Worm (Caenorhabditis elegans): Measurements from ENCODE around the gene fut-6.

The fut-6 gene

DNA sequence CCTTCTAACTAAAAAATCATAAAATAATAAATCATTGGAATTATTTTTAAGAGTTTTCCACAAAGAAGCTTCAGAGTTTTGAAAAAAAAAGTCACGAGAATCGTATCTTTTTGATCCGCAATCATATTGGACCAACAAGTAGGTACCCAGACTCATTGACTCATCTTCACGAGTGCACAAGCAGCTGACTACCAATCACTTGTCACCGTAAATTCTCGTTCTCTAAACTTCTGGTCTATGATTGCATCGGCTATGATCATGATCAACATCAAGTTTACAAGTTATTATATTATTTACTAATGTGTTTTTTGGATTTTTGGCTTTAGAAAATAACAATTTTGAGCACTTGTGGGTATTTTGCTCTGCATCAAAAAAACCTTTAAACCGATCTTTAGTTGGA is 20.5 kb upstream of the fut-6 start:
- TF ChIP-seq snu-23 (GFP tag; optimal IDR thresholded peaks at IDR 0.05) = peak; percentile 5
- no peak for TF ChIP-seq grh-1 (GFP tag; IDR thresholded peaks at IDR 0.05)
- TF ChIP-seq pax-3 (tag; optimal IDR thresholded peaks at IDR 0.05) = no peak
- no peak for TF ChIP-seq sptf-1 (tag; optimal IDR thresholded peaks at IDR 0.05)
- peak; percentile 49 for TF ChIP-seq lin-14 (GFP tag; optimal IDR thresholded peaks at IDR 0.05)
- peak in 1 of 2 experiments; percentile 22 for TF ChIP-seq lsy-2 (tag; optimal IDR thresholded peaks at IDR 0.05)
- TF ChIP-seq rnt-1 (tag; optimal IDR thresholded peaks at IDR 0.05) = peak; percentile 26
- 0 out of 2 replicates have a peak, but pooled peaks have one; percentile 17 for TF ChIP-seq nhr-19 (GFP tag; conservative IDR thresholded peaks at IDR 0.05)
- TF ChIP-seq lir-3 (tag; optimal IDR thresholded peaks at IDR 0.05; ENCODE audit: poor library complexity) = peak; percentile 14
- peak; percentile 48 for TF ChIP-seq nhr-71 (tag; optimal IDR thresholded peaks at IDR 0.05)
- TF ChIP-seq elt-3 (tag; optimal IDR thresholded peaks at IDR 0.05) = no peak

DNA sequence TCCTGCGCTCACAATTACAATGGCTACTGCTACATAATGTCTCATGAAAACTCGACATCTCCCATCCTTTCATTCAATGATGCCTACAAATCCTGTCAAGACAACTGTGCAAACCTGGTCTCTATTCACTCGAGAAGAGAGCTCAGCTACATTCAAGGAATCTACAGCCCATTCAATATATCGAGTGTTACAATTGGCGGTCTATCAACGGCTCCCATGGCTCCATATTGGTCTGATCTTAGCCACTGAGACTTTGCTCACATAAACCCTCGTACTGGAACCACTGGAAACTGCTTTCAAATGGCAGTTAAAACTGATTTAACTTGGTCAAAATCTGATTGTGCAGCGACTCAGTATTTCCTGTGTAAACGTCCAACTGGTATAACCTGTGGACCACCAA is 19.7 kb upstream of the fut-6 start, which contains the start of gene T05A7.3:
Gene T05A7.3, plus strand, starts transcription at position 301 of the 400 bp plus-strand sequence.
- no peak for TF ChIP-seq ceh-63 (GFP tag; optimal IDR thresholded peaks at IDR 0.05)

DNA sequence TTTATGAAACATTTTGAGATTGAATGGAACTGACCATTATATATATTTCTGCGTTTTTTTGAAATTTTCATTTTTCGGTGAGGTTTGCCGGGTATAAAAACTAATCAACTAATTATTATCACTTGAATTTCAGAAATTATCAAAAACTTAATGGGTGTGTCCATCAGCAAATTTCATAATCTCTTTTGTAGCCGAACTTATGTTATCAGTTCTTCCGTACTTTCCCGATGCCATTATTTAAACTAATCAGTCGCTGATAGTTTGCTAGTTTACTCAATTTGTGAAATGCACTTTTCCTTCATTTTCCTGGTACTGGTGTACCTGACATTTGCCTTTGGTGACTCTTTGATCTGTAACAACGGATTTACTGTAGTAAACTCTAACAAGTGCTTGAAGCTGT is 18.5 kb upstream of the fut-6 start:
- peak; percentile 46 for TF ChIP-seq tlp-1 (tag; optimal IDR thresholded peaks at IDR 0.05)
- TF ChIP-seq nhr-11 (tag; optimal IDR thresholded peaks at IDR 0.05) = no peak
- no peak for TF ChIP-seq ets-5 (GFP tag; IDR thresholded peaks at IDR 0.05)
- no peak for TF ChIP-seq lin-13 (GFP tag; optimal IDR thresholded peaks at IDR 0.05)
- peak; percentile 32 for TF ChIP-seq pqm-1 (tag; optimal IDR thresholded peaks at IDR 0.05)
- peak; percentile 99 for TF ChIP-seq elt-2 (tag; optimal IDR thresholded peaks at IDR 0.05)

DNA sequence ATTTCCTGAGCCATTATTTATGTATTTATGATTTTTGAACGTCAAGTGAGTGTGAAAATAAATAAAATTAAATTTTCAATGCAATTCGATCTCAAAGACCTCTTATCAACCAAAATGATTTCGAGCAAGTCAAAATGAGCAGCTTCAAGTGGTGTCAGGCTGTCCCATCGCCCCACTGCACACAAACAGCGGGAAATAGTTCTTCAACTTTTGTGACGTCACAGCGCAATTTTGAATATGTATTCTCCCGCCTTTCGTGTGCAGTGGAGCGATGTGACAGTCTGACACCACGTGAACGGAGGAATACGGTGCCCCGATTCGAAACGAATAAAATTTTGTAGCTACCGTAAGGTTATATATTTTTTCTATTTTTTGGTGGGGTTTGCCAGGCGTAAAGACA is 17.9 kb upstream of the fut-6 start:
- TF ChIP-seq mef-2 (tag; optimal IDR thresholded peaks at IDR 0.05) (no peak), hpl-2 (GFP tag; optimal IDR thresholded peaks at IDR 0.05) (no peak), irx-1 (tag; optimal IDR thresholded peaks at IDR 0.05) (no peak), unc-62 (GFP tag; optimal IDR thresholded peaks at IDR 0.05) (no peak), efl-1 (optimal IDR thresholded peaks at IDR 0.05) (no peak), efl-1 (GFP tag; optimal IDR thresholded peaks at IDR 0.05 in 1 of 2) (peak in 1 of 2 experiments; percentile 63), tlp-1 (tag; optimal IDR thresholded peaks at IDR 0.05) (no peak), ama-1 (optimal IDR thresholded peaks at IDR 0.05) (peak; percentile 55), lsy-2 (tag; optimal IDR thresholded peaks at IDR 0.05) (no peak), ets-5 (GFP tag; IDR thresholded peaks at IDR 0.05) (no peak), ztf-4 (tag; optimal IDR thresholded peaks at IDR 0.05) (no peak), aha-1 (tag; optimal IDR thresholded peaks at IDR 0.05) (no peak), lin-15B (tag; optimal IDR thresholded peaks at IDR 0.05) (no peak), mab-9 (GFP tag; IDR thresholded peaks at IDR 0.05) (no peak), Y116A8C.19 (tag; optimal IDR thresholded peaks at IDR 0.05; ENCODE audit: borderline replicate concordance) (no peak), nhr-84 (tag; optimal IDR thresholded peaks at IDR 0.05) (no peak), egl-13 (tag; optimal IDR thresholded peaks at IDR 0.05) (no peak), nhr-11 (tag; optimal IDR thresholded peaks at IDR 0.05) (no peak)

DNA sequence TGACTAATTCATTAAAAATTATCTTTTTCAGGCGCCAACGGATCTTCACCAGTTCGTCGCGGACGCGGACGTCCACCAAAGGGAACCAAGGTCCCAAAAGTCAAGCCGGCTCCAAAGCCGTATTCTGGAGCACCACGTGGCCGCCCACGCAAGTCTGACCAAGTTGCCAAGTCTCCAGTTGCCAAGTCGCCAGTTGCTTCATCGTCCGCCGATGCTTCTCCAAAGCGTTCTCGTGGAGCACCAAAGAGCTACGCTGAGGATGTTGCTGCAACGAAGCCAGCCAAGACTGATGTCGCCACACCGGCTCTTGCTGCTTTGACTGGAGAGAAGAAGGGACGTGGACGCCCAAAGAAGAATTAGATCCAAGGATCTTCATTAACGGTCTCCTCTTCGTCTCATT is 17.5 kb upstream of the fut-6 start:
- TF ChIP-seq zag-1 (tag; optimal IDR thresholded peaks at IDR 0.05) (no peak), lin-35 (GFP tag; optimal IDR thresholded peaks at IDR 0.05) (no peak), ceh-8 (GFP tag; optimal IDR thresholded peaks at IDR 0.05) (no peak), xbp-1 (tag; optimal IDR thresholded peaks at IDR 0.05) (no peak), elt-3 (tag; optimal IDR thresholded peaks at IDR 0.05) (no peak), nhr-11 (tag; optimal IDR thresholded peaks at IDR 0.05) (no peak), grh-1 (GFP tag; IDR thresholded peaks at IDR 0.05) (no peak)
